Fruit fly (Drosophila melanogaster) Kc167 (cell line): ENCODE data around the gene CG3104.

Experiments used
- Myc ChIP-seq: fragments of >200 bp; optimal IDR thresholded peaks from 2 replicates; lab custom pipeline; 2017; ENCODE audit warnings: missing external identifiers
- Sin3A ChIP-seq: fragments of >200 bp; optimal IDR thresholded peaks from 2 replicates; lab custom pipeline; 2018; ENCODE audit warnings: missing external identifiers
- h ChIP-seq: fragments of >200 bp; optimal IDR thresholded peaks from 3 replicates; lab custom pipeline; 2018; ENCODE audit warnings: missing external identifiers
- insv ChIP-seq: fragments of >200 bp; optimal IDR thresholded peaks from 3 replicates; lab custom pipeline; 2018; ENCODE audit warnings: missing external identifiers
- psq ChIP-seq: fragments of >200 bp; optimal IDR thresholded peaks from 2 replicates; lab custom pipeline; 2017; ENCODE audit warnings: missing external identifiers
- ttk ChIP-seq: sonication (Bioruptor generic); optimal IDR thresholded peaks from 2 replicates; lab custom pipeline; 2017; ENCODE audit warnings: missing external identifiers

The CG3104 gene

dm6 chr2L:2861140-2861884, 5.7 kb upstream of the CG3104 start:
- TF ChIP-seq Sin3A (lab: Kevin White, UChicago): no peak
- TF ChIP-seq insv (lab: Kevin White, UChicago): no peak
- TF ChIP-seq psq (lab: Kevin White, UChicago): no peak
- no peak for TF ChIP-seq Myc (lab: Kevin White, UChicago)

- TF ChIP-seq Myc (lab: Kevin White, UChicago): no peak
- TF ChIP-seq Sin3A (lab: Kevin White, UChicago): no peak
- no peak for TF ChIP-seq ttk (lab: Kevin White, UChicago)
- no peak for TF ChIP-seq psq (lab: Kevin White, UChicago)
- no peak for TF ChIP-seq insv (lab: Kevin White, UChicago)
- no peak for TF ChIP-seq h
These were observed 2.5 kb upstream of the CG3104 start for dm6 chr2L:2857862-2858734.

dm6 chr2L:2856960-2857584, 1.5 kb upstream of the CG3104 start, which contains the start of gene CG2991:
TSS of gene CG2991 (plus strand) at chr2L:2857164.
- TF ChIP-seq insv (lab: Kevin White, UChicago) (no peak), ttk (lab: Kevin White, UChicago) (no peak), psq (lab: Kevin White, UChicago) (no peak), Myc (lab: Kevin White, UChicago) (no peak), h (no peak), Sin3A (lab: Kevin White, UChicago) (no peak)

- TF ChIP-seq ttk (lab: Kevin White, UChicago) (no peak), Myc (lab: Kevin White, UChicago) (no peak), psq (lab: Kevin White, UChicago) (no peak), h (no peak), Sin3A (lab: Kevin White, UChicago) (no peak), insv (lab: Kevin White, UChicago) (no peak)
These were observed 292 bp downstream of the CG3104 start for dm6 chr2L:2855204-2855768.

dm6 chr2L:2851589-2851988, 4.0 kb downstream of the CG3104 start:
- TF ChIP-seq ttk (lab: Kevin White, UChicago) (no peak), Myc (lab: Kevin White, UChicago) (no peak), Sin3A (lab: Kevin White, UChicago) (no peak), insv (lab: Kevin White, UChicago) (no peak), psq (lab: Kevin White, UChicago) (no peak), h (no peak)

dm6 chr2L:2847112-2847682, 8.4 kb downstream of the CG3104 start, which contains the start of the genes CG3117 and CG2983:
TSS of gene CG3117 (minus strand) at chr2L:2847212.
TSS of gene CG2983 (plus strand) at chr2L:2847632.
- TF ChIP-seq Myc (lab: Kevin White, UChicago): no peak
- TF ChIP-seq psq (lab: Kevin White, UChicago): no peak
- TF ChIP-seq ttk (lab: Kevin White, UChicago): no peak
- no peak for TF ChIP-seq insv (lab: Kevin White, UChicago)
- no peak for TF ChIP-seq Sin3A (lab: Kevin White, UChicago)
- no peak for TF ChIP-seq h

- TF ChIP-seq h: no peak
- TF ChIP-seq ttk (lab: Kevin White, UChicago): no peak
- TF ChIP-seq psq (lab: Kevin White, UChicago): no peak
- TF ChIP-seq Myc (lab: Kevin White, UChicago): no peak
- no peak for TF ChIP-seq insv (lab: Kevin White, UChicago)
- no peak for TF ChIP-seq Sin3A (lab: Kevin White, UChicago)
These were observed 9.9 kb downstream of the CG3104 start, which contains the start of gene CG18557 for dm6 chr2L:2845634-2846033. TSS of gene CG18557 (minus strand) at chr2L:2845734.

dm6 chr2L:2844413-2844812, 11.2 kb downstream of the CG3104 start, which contains the start of gene CG18558:
TSS of gene CG18558 (minus strand) at chr2L:2844513.
- TF ChIP-seq h (no peak), Myc (lab: Kevin White, UChicago) (no peak), insv (lab: Kevin White, UChicago) (no peak), psq (lab: Kevin White, UChicago) (no peak), ttk (lab: Kevin White, UChicago) (no peak), Sin3A (lab: Kevin White, UChicago) (no peak)

- no peak for TF ChIP-seq psq (lab: Kevin White, UChicago)
- no peak for TF ChIP-seq insv (lab: Kevin White, UChicago)
- no peak for TF ChIP-seq Myc (lab: Kevin White, UChicago)
- no peak for TF ChIP-seq h
These were observed 15.3 kb downstream of the CG3104 start for dm6 chr2L:2840311-2840710.

- TF ChIP-seq ttk (lab: Kevin White, UChicago) (no peak), Sin3A (lab: Kevin White, UChicago) (no peak), psq (lab: Kevin White, UChicago) (no peak), insv (lab: Kevin White, UChicago) (no peak), h (no peak), Myc (lab: Kevin White, UChicago) (no peak)
These were observed 15.7 kb downstream of the CG3104 start, which contains the start of gene CG2975 for dm6 chr2L:2839850-2840249. TSS of gene CG2975 (plus strand) at chr2L:2840124.
